Fruit fly (Drosophila melanogaster): ENCODE measurements around the gene Muc68E.

Gene Muc68E

DNA sequence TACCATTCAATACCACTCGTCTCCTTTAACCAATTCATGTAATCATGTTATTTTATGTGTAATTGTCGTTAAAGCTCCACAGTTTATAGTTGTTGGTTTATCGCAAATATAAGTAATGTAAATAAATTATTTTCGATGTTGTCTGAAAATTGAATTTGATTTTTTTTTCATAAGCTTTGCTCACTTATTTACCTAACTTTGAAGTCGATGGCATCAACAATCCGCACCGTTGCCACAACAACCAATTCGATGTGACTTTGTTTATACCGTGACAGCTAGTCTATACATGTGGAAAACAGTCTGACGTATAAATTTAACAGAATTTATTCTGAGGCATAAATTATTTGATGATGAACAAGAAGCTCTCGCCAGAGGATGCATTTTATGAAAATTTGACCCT is 17.7 kb upstream of the Muc68E start, which contains the start of gene CG6931:
Gene CG6931 (plus strand): TSS at position 301 of the 400 bp plus-strand sequence.
- TF ChIP-seq lola (GFP tag; optimal IDR thresholded peaks at IDR 0.05) (no peak), sage (GFP tag; optimal IDR thresholded peaks at IDR 0.05) (no peak), foxo (GFP tag; optimal IDR thresholded peaks at IDR 0.05) (no peak), ey (GFP tag; optimal IDR thresholded peaks at IDR 0.05) (no peak), CG9705 (GFP tag; optimal IDR thresholded peaks at IDR 0.05) (no peak), Dfd (GFP tag; optimal IDR thresholded peaks at IDR 0.05) (no peak), Dif (GFP tag; optimal IDR thresholded peaks at IDR 0.05; ENCODE audit: partially characterized antibody) (no peak), Jra (GFP tag; optimal IDR thresholded peaks at IDR 0.05) (no peak), Mio (GFP tag; optimal IDR thresholded peaks at IDR 0.05) (no peak), Rel (GFP tag; optimal IDR thresholded peaks at IDR 0.05) (no peak), Rel (tag; optimal IDR thresholded peaks at IDR 0.05) (no peak), h (GFP tag; optimal IDR thresholded peaks at IDR 0.05) (no peak), tai (GFP tag; optimal IDR thresholded peaks at IDR 0.05) (no peak), Abd-B (GFP tag; optimal IDR thresholded peaks at IDR 0.05) (no peak), Hr83 (GFP tag; optimal IDR thresholded peaks at IDR 0.05; ENCODE audit: poor library complexity, severe bottlenecking) (no peak), HLH106 (tag; optimal IDR thresholded peaks at IDR 0.05) (no peak), sv (GFP tag; optimal IDR thresholded peaks at IDR 0.05) (no peak), pan (optimal IDR thresholded peaks at IDR 0.05) (no peak), Sp1 (GFP tag; optimal IDR thresholded peaks at IDR 0.05) (no peak), dl (GFP tag; optimal IDR thresholded peaks at IDR 0.05; ENCODE audit: insufficient read depth in 1 of 2, partially characterized antibody in 2 of 2) (no peak)

DNA sequence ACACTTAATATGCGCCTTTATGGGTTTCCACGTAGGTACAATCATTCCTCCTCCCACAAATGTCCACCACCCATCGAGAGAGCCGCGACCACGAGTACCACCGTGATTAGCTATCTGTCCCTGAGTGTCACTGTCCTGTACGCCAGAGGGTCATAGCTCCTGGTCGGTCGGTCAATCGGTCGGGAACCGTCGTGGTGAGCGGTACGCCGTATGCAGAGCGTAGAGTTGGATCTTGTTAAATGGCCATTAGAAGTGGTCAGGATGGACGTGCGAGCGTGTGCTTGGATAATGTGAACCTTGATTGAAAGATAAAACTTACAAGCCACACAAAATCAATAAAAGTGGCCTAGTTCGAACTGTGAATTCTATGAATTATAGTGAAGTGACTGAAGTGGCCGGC is 11.8 kb upstream of the Muc68E start, which contains the start of gene CG6938:
Gene CG6938 (plus strand): TSS at position 301 of the 400 bp plus-strand sequence.
- TF ChIP-seq br (GFP tag; optimal IDR thresholded peaks at IDR 0.05), result no peak
- no peak for TF ChIP-seq lola (GFP tag; optimal IDR thresholded peaks at IDR 0.05)
- TF ChIP-seq rgr (GFP tag; optimal IDR thresholded peaks at IDR 0.05), result no peak
- no peak for TF ChIP-seq ey (GFP tag; optimal IDR thresholded peaks at IDR 0.05)
- no peak for TF ChIP-seq Sp1 (GFP tag; optimal IDR thresholded peaks at IDR 0.05)
- no peak for TF ChIP-seq jim (GFP tag; optimal IDR thresholded peaks at IDR 0.05)
- no peak for TF ChIP-seq tai (GFP tag; optimal IDR thresholded peaks at IDR 0.05)
- no peak for TF ChIP-seq Jra (GFP tag; optimal IDR thresholded peaks at IDR 0.05)
- no peak for TF ChIP-seq HLH106 (tag; optimal IDR thresholded peaks at IDR 0.05)
- TF ChIP-seq sage (GFP tag; optimal IDR thresholded peaks at IDR 0.05), result no peak
- no peak for TF ChIP-seq fru (GFP tag; optimal IDR thresholded peaks at IDR 0.05)
- no peak for TF ChIP-seq h (GFP tag; optimal IDR thresholded peaks at IDR 0.05)
- no peak for TF ChIP-seq Dfd (GFP tag; optimal IDR thresholded peaks at IDR 0.05)
- TF ChIP-seq dmrt93B (GFP tag; optimal IDR thresholded peaks at IDR 0.05), result no peak
- no peak for TF ChIP-seq Abd-B (GFP tag; optimal IDR thresholded peaks at IDR 0.05)
- TF ChIP-seq Myc (optimal IDR thresholded peaks at IDR 0.05), result no peak
- TF ChIP-seq Hnf4 (GFP tag; optimal IDR thresholded peaks at IDR 0.05), result no peak

DNA sequence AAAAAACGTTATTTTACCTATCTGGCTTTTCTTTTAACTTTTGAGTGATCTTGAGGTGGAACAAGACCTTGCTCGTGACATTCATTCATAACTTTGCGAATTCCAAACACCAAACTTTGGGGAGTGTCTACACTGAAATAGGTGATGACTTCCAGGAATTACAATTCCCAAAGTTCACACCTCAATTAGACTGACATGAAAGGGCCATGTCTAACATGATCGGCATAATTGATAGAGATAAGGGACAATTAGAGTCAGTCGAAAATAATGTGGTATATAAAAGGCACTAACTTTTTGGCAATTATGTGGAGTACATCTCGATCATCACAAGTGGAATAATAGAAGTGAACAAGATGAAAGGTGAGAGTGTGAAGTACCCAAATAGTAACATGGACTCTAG is 3.0 kb upstream of the Muc68E start, which contains the start of gene CG43896:
Gene CG43896 (plus strand): TSS at position 301 of the 400 bp plus-strand sequence.
- TF ChIP-seq N (GFP tag; optimal IDR thresholded peaks at IDR 0.05) (no peak), Hnf4 (GFP tag; optimal IDR thresholded peaks at IDR 0.05) (no peak), CrebA (GFP tag; optimal IDR thresholded peaks at IDR 0.05; ENCODE audit: borderline replicate concordance) (no peak), Hr83 (GFP tag; optimal IDR thresholded peaks at IDR 0.05; ENCODE audit: poor library complexity, severe bottlenecking) (no peak), Dfd (GFP tag; optimal IDR thresholded peaks at IDR 0.05) (no peak), sage (GFP tag; optimal IDR thresholded peaks at IDR 0.05) (no peak), dmrt93B (GFP tag; optimal IDR thresholded peaks at IDR 0.05) (no peak), Mio (GFP tag; optimal IDR thresholded peaks at IDR 0.05) (no peak), lola (GFP tag; optimal IDR thresholded peaks at IDR 0.05) (no peak), usp (GFP tag; optimal IDR thresholded peaks at IDR 0.05) (no peak), OdsH (GFP tag; optimal IDR thresholded peaks at IDR 0.05) (no peak), fru (GFP tag; optimal IDR thresholded peaks at IDR 0.05) (no peak), woc (GFP tag; optimal IDR thresholded peaks at IDR 0.05) (no peak), Myc (optimal IDR thresholded peaks at IDR 0.05) (no peak), ey (GFP tag; optimal IDR thresholded peaks at IDR 0.05) (no peak), Sp1 (GFP tag; optimal IDR thresholded peaks at IDR 0.05) (no peak), sv (GFP tag; optimal IDR thresholded peaks at IDR 0.05) (no peak)

DNA sequence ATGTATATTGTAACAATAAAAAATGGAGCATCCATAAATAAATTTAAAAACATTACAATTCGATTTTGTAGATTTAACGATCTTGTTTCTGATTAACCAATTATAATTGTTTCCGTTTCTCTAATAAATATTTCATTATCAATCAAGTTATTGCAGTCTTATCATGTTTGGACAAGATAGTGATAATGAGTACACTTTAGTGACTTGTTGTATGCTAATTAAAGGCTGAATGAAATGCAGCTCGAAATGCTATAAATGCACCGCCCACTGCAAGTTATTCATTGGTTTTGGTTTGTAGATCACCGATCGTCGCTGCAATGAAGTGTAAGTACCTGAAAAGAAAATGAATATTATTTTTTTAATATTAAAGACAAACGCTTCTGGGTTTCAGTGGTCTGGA is 1.8 kb upstream of the Muc68E start, which contains the start of gene CG14125:
Gene CG14125 (plus strand): TSS at position 301 of the 400 bp plus-strand sequence.
- TF ChIP-seq usp (GFP tag; optimal IDR thresholded peaks at IDR 0.05) (no peak), CrebA (GFP tag; optimal IDR thresholded peaks at IDR 0.05; ENCODE audit: borderline replicate concordance) (no peak)

All from whole organism, wandering third instar larva.